Worm (Caenorhabditis elegans) whole organism, L4 larva: ENCODE results near the gene dos-3.
A peak's percentile ranks its signal among the peaks of the same experiment; 100 is the strongest.

Experiments used
- F49E8.2 ChIP-seq: sonication (generic microtip); optimal IDR thresholded peaks from 2 replicates; lab custom pipeline; 2016; ENCODE audit warnings: missing compliant biosample characterization, mild to moderate bottlenecking, missing genetic modification characterization, borderline replicate concordance
- T20F7.1 ChIP-seq: fragments of 200-800 bp; sonication (Bioruptor generic); optimal IDR thresholded peaks from 2 replicates; lab custom pipeline; 2018; ENCODE audit warnings: mild to moderate bottlenecking, missing genetic modification characterization, missing compliant biosample characterization
- T26A8.4 ChIP-seq: fragments of 200-800 bp; sonication (Bioruptor generic); IDR thresholded peaks from 2 replicates; pipeline ENCODE4 v1.3.6; 2022; ENCODE audit warnings: missing genetic modification characterization, missing compliant biosample characterization
- Y105C5A.15 ChIP-seq: fragments of 200-800 bp; sonication (Bioruptor generic); IDR thresholded peaks from 2 replicates; pipeline ENCODE4 v1.3.6; 2022; ENCODE audit warnings: missing genetic modification characterization, missing compliant biosample characterization
- Y48G9A.11 ChIP-seq: fragments of 200-800 bp; sonication (Bioruptor generic); IDR thresholded peaks from 2 replicates; pipeline ENCODE4 v1.3.6; 2022; ENCODE audit warnings: missing genetic modification reagents, missing genetic modification characterization, missing compliant biosample characterization
- ZK337.2 ChIP-seq: fragments of 200-800 bp; sonication (Bioruptor generic); IDR thresholded peaks from 2 replicates; pipeline ENCODE4 v1.3.6; 2022; ENCODE audit warnings: missing genetic modification reagents, missing genetic modification characterization, missing compliant biosample characterization
- aha-1 ChIP-seq: fragments of 150-350 bp; peaks from one replicate; lab custom pipeline; 2014; ENCODE audit warnings: missing biosample characterization, missing genetic modification characterization
- aly-2 ChIP-seq: sonication (generic microtip); optimal IDR thresholded peaks from 2 replicates; lab custom pipeline; 2018; ENCODE audit warnings: missing biosample characterization, missing genetic modification characterization
- attf-4 ChIP-seq: sonication (generic microtip); optimal IDR thresholded peaks from 3 replicates; lab custom pipeline; 2017; ENCODE audit warnings: missing biosample characterization, missing genetic modification characterization
- ceh-32 ChIP-seq: sonication (generic microtip); optimal IDR thresholded peaks from 2 replicates; lab custom pipeline; 2016; ENCODE audit warnings: mild to moderate bottlenecking, missing genetic modification characterization, missing compliant biosample characterization; ENCODE audit not compliant: poor library complexity
- ceh-62 ChIP-seq: sonication (generic microtip); optimal IDR thresholded peaks from 2 replicates; lab custom pipeline; 2017; ENCODE audit warnings: missing biosample characterization, missing genetic modification characterization
- ceh-82 ChIP-seq: sonication (generic microtip); optimal IDR thresholded peaks from 2 replicates; lab custom pipeline; 2017; ENCODE audit warnings: missing biosample characterization, missing genetic modification characterization
- daf-16 ChIP-seq, 3 experiments: sonication (generic microtip); optimal IDR thresholded peaks; 2 replicates each; lab custom pipeline; 2016 to 2017; ENCODE audit warnings: missing genetic modification characterization in 3 of 3, missing genetic modification reagents in 3 of 3, mild to moderate bottlenecking in 2 of 3, missing compliant biosample characterization in 2 of 3, missing biosample characterization in 1 of 3, moderate library complexity in 1 of 3
- dmd-6 ChIP-seq: fragments of 200-800 bp; sonication (Bioruptor generic); IDR thresholded peaks from 2 replicates; pipeline ENCODE4 v1.3.6; 2022; ENCODE audit warnings: missing genetic modification reagents, missing genetic modification characterization, missing compliant biosample characterization
- dve-1 ChIP-seq: sonication (generic microtip); optimal IDR thresholded peaks from 2 replicates; lab custom pipeline; 2017; ENCODE audit warnings: antibody characterized with exemption, mild to moderate bottlenecking, missing genetic modification characterization, missing compliant biosample characterization; ENCODE audit not compliant: insufficient read depth
- fkh-10 ChIP-seq: fragments of 150-350 bp; optimal IDR thresholded peaks from 2 replicates; lab custom pipeline; 2014; ENCODE audit warnings: missing biosample characterization, missing genetic modification reagents, missing genetic modification characterization
- fos-1 ChIP-seq: fragments of 150-350 bp; optimal IDR thresholded peaks from 2 replicates; lab custom pipeline; 2014; ENCODE audit warnings: missing biosample characterization, missing genetic modification characterization
- hif-1 ChIP-seq, 2 experiments: sonication (generic microtip); optimal IDR thresholded peaks; 2 replicates each; lab custom pipeline; 2016 to 2017; ENCODE audit warnings: missing compliant biosample characterization in 2 of 2, missing genetic modification characterization in 2 of 2, missing genetic modification reagents in 2 of 2, missing genotype in 2 of 2, mild to moderate bottlenecking in 1 of 2
- hlh-11 ChIP-seq: fragments of 200-800 bp; sonication (Bioruptor generic); optimal IDR thresholded peaks from 2 replicates; lab custom pipeline; 2018; ENCODE audit warnings: mild to moderate bottlenecking, missing genetic modification characterization, missing compliant biosample characterization
- lim-7 ChIP-seq: fragments of 200-800 bp; sonication (Bioruptor generic); IDR thresholded peaks from 2 replicates; pipeline ENCODE4 v1.3.6; 2022; ENCODE audit warnings: missing genetic modification characterization, missing compliant biosample characterization
- lin-15B ChIP-seq: fragments of 150-350 bp; sonication (generic microtip); optimal IDR thresholded peaks from 3 replicates; lab custom pipeline; 2014; ENCODE audit warnings: missing biosample characterization, missing genetic modification characterization
- lin-29 ChIP-seq: fragments of 200-800 bp; sonication (Bioruptor generic); IDR thresholded peaks from 2 replicates; pipeline ENCODE4 v1.3.6; 2022; ENCODE audit warnings: missing genetic modification reagents, missing genetic modification characterization, missing compliant biosample characterization
- lin-38 ChIP-seq: fragments of 200-800 bp; sonication (Bioruptor generic); IDR thresholded peaks from 2 replicates; pipeline ENCODE4 v1.3.6; 2022; ENCODE audit warnings: missing genetic modification reagents, missing genetic modification characterization, missing compliant biosample characterization
- madf-5 ChIP-seq, 2 experiments: fragments of 200-800 bp; sonication (Bioruptor generic); IDR thresholded peaks; 2 replicates each; pipeline ENCODE4 v1.3.6; 2022; ENCODE audit warnings: missing compliant biosample characterization in 2 of 2, missing genetic modification characterization in 2 of 2
- mep-1 ChIP-seq: fragments of 150-350 bp; sonication (generic microtip); optimal IDR thresholded peaks from 3 replicates; lab custom pipeline; 2014; ENCODE audit warnings: missing biosample characterization, missing genetic modification characterization
- mes-2 ChIP-seq: sonication (generic microtip); optimal IDR thresholded peaks from 2 replicates; lab custom pipeline; 2016; ENCODE audit warnings: missing genotype, mild to moderate bottlenecking, missing genetic modification characterization, missing compliant biosample characterization; ENCODE audit not compliant: poor library complexity, severe bottlenecking
- mxl-2 ChIP-seq: fragments of 200-800 bp; sonication (Bioruptor generic); conservative IDR thresholded peaks from 2 replicates; pipeline ENCODE4 v1.3.6; 2022; ENCODE audit warnings: missing genetic modification reagents, missing genetic modification characterization, missing compliant biosample characterization
- nhr-102 ChIP-seq: sonication (generic microtip); optimal IDR thresholded peaks from 2 replicates; lab custom pipeline; 2016; ENCODE audit warnings: mild to moderate bottlenecking, missing genetic modification characterization, moderate library complexity, missing compliant biosample characterization
- nhr-28 ChIP-seq: fragments of 150-350 bp; optimal IDR thresholded peaks from 2 replicates; lab custom pipeline; 2014; ENCODE audit warnings: missing biosample characterization, missing genetic modification characterization
- nhr-48 ChIP-seq: sonication (generic microtip); optimal IDR thresholded peaks from 2 replicates; lab custom pipeline; 2016; ENCODE audit warnings: mild to moderate bottlenecking, missing genetic modification characterization, missing compliant biosample characterization
- pha-4 ChIP-seq, 2 experiments: fragments of 150-350 bp in 1 of 2; fragments of 200-800 bp in 1 of 2; sonication (Bioruptor generic) in 1 of 2; IDR thresholded peaks in 1 of 2; optimal IDR thresholded peaks in 1 of 2; 2 replicates each; pipeline versions ENCODE4 v1.3.6 to Lab custom; 2014 to 2022; ENCODE audit warnings: missing genetic modification characterization in 2 of 2, missing genetic modification reagents in 2 of 2, missing biosample characterization in 1 of 2, missing compliant biosample characterization in 1 of 2
- saeg-2 ChIP-seq: fragments of 200-800 bp; sonication (Bioruptor generic); IDR thresholded peaks from 2 replicates; pipeline ENCODE4 v1.3.6; 2022; ENCODE audit warnings: missing genetic modification reagents, missing genetic modification characterization, missing compliant biosample characterization
- snpc-4 ChIP-seq: fragments of 150-350 bp; optimal IDR thresholded peaks from 2 replicates; lab custom pipeline; 2014; ENCODE audit warnings: missing biosample characterization, missing genetic modification characterization
- spr-3 ChIP-seq: fragments of 200-800 bp; sonication (Bioruptor generic); optimal IDR thresholded peaks from 2 replicates; lab custom pipeline; 2018; ENCODE audit warnings: mild to moderate bottlenecking, missing genetic modification characterization, missing compliant biosample characterization
- tra-1 ChIP-seq: fragments of 200-800 bp; sonication (Bioruptor generic); IDR thresholded peaks from 2 replicates; pipeline ENCODE4 v1.3.6; 2022; ENCODE audit warnings: missing genetic modification reagents, missing genetic modification characterization, missing compliant biosample characterization
- unc-130 ChIP-seq: sonication (generic microtip); optimal IDR thresholded peaks from 2 replicates; lab custom pipeline; 2016; ENCODE audit warnings: missing genetic modification reagents, missing genetic modification characterization, missing compliant biosample characterization
- unc-39 ChIP-seq: sonication (generic microtip); optimal IDR thresholded peaks from 2 replicates; lab custom pipeline; 2017; ENCODE audit warnings: missing biosample characterization, missing genetic modification characterization
- zag-1 ChIP-seq: fragments of 150-350 bp; optimal IDR thresholded peaks from 2 replicates; lab custom pipeline; 2014; ENCODE audit warnings: missing biosample characterization, missing genetic modification characterization
- zfp-3 ChIP-seq: fragments of 200-800 bp; sonication (Bioruptor generic); conservative IDR thresholded peaks from 2 replicates; pipeline ENCODE4 v1.3.6; 2022; ENCODE audit warnings: missing genetic modification reagents, missing genetic modification characterization, missing compliant biosample characterization

Gene dos-3

DNA sequence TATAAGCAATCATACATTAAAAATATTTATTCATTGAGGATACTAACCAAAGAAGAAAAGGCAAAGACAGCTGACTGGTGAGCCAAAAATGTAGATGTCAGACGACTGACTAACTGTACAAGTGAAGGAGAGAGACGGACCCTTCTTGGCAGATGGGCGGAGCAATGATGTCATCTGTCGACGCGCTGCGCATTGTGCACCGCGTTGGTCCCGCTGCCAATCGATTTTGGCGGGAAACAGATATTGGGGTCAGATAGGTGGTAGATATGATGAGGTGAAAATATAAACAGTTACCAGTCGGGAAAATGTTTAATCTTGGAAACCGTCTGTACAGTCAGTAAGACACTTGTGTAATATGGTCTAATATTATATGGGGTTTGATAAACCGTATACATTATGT is 30.5 kb upstream of the dos-3 start, which contains the start of gene T24C4.2:
Gene T24C4.2 (minus strand): TSS at position 101 of the 400 bp plus-strand sequence.
- no peak for TF ChIP-seq snpc-4 (tag; lab: Kevin White, UChicago)
- no peak for TF ChIP-seq zfp-3 (GFP tag; lab: Robert Waterston, UW)
- no peak for TF ChIP-seq unc-39 (tag; lab: Kevin White, UChicago)
- no peak for TF ChIP-seq unc-130 (GFP tag; lab: Kevin White, UChicago)
- no peak for TF ChIP-seq fkh-10
- no peak for TF ChIP-seq F49E8.2 (tag; lab: Kevin White, UChicago)
- TF ChIP-seq attf-4 (tag; lab: Kevin White, UChicago): no peak
- no peak for TF ChIP-seq lim-7 (GFP tag; lab: Robert Waterston, UW)
- no peak for TF ChIP-seq lin-15B (tag; lab: Kevin White, UChicago)
- TF ChIP-seq saeg-2 (GFP tag; lab: Robert Waterston, UW): no peak
- TF ChIP-seq nhr-102 (tag; lab: Kevin White, UChicago): no peak
- no peak for TF ChIP-seq hif-1 (tag; optimal IDR thresholded peaks at IDR 0.05; lab: Kevin White, UChicago)
- TF ChIP-seq nhr-48 (tag; lab: Kevin White, UChicago): no peak

DNA sequence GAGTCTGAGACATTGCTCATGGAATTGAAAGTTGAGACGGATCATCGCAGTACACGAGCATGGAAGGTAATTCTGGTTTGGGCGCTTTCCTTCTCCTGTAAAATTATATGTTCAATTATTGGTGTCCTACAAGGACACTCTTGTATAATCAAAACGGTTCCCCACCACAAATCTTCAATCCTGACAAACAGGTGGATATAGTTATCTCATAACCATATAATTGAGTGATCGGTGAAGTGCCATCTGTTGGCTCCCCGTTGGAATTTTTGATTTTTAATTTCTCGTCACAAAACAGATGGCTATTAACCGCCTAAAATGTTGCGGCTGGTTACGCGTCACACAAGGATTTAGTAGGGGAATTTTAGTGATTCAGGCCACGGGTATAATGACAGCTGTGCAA is 29.5 kb upstream of the dos-3 start:
- TF ChIP-seq aha-1 (tag; lab: Kevin White, UChicago) (peak; percentile 84), tra-1 (GFP tag; lab: Robert Waterston, UW) (no peak)

DNA sequence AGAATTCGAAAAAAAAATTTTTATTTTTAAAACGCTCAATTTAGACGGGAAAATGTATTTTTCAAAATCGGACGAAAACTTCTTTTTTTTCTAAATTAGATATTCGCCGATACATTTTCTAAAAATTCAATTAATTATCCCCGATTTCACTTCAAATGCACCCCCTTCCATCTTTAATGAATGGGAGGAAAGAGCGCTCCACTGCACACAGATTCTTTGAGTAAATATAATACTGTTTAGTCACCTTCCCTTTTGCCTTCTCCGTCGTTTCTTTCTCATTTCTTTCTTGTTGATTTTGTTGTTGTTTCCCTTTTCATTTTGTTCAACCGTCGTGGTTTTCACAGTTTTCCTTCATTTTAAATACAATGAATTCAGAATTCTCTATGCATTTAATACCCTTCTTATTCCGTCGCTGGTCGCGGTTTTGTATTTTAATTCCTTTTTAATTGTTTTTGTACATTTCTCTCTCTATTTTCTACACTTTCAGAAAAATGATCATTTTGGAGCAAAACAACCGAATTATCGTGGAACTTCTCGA is 22.5 kb upstream of the dos-3 start, which contains the start of gene arx-4:
Gene arx-4 (plus strand): TSS at position 488 of the 538 bp plus-strand sequence.
- TF ChIP-seq madf-5 (GFP tag; IDR thresholded peaks at IDR 0.05; lab: Robert Waterston, UW): no peak
- no peak for TF ChIP-seq ceh-82
- no peak for TF ChIP-seq Y48G9A.11 (GFP tag; lab: Robert Waterston, UW)
- peak; percentile 50 for TF ChIP-seq lin-38 (GFP tag; lab: Robert Waterston, UW)
- TF ChIP-seq ceh-62: no peak
- TF ChIP-seq aly-2 (tag; lab: Kevin White, UChicago): no peak
- no peak for TF ChIP-seq T20F7.1
- no peak for TF ChIP-seq zag-1 (tag; lab: Kevin White, UChicago)
- TF ChIP-seq T26A8.4 (GFP tag; lab: Robert Waterston, UW): no peak
- TF ChIP-seq daf-16 (GFP tag; optimal IDR thresholded peaks at IDR 0.05; lab: Kevin White, UChicago): no peak
- TF ChIP-seq daf-16 (tag; optimal IDR thresholded peaks at IDR 0.05; lab: Kevin White, UChicago): peak; percentile 36
- no peak for TF ChIP-seq Y105C5A.15 (GFP tag; lab: Robert Waterston, UW)
- TF ChIP-seq hlh-11 (tag; lab: Kevin White, UChicago): no peak
- no peak for TF ChIP-seq fos-1 (tag; lab: Kevin White, UChicago)
- no peak for TF ChIP-seq mep-1 (tag; lab: Kevin White, UChicago)
- TF ChIP-seq dmd-6 (GFP tag; lab: Robert Waterston, UW): no peak
- TF ChIP-seq mxl-2 (GFP tag; lab: Robert Waterston, UW): no peak
- TF ChIP-seq lin-29 (GFP tag; lab: Robert Waterston, UW): no peak
- TF ChIP-seq ZK337.2 (GFP tag; lab: Robert Waterston, UW): no peak
- TF ChIP-seq mes-2: peak; percentile 40
- TF ChIP-seq attf-4 (tag; lab: Kevin White, UChicago): no peak
- no peak for TF ChIP-seq spr-3
- TF ChIP-seq pha-4 (GFP tag; IDR thresholded peaks at IDR 0.05; lab: Robert Waterston, UW): no peak
- TF ChIP-seq pha-4 (tag; optimal IDR thresholded peaks at IDR 0.05; lab: Kevin White, UChicago): peak; percentile 34
- TF ChIP-seq ceh-32 (tag; lab: Kevin White, UChicago): no peak
- peak; percentile 89 for TF ChIP-seq aha-1 (tag; lab: Kevin White, UChicago)
- peak; percentile 7 for TF ChIP-seq dve-1 (tag; lab: Kevin White, UChicago)
- TF ChIP-seq nhr-28 (tag; lab: Kevin White, UChicago): no peak
- no peak for TF ChIP-seq saeg-2 (GFP tag; lab: Robert Waterston, UW)
